Fruit fly (Drosophila melanogaster): Measurements from ENCODE around the gene CG10405.
A peak's percentile ranks its signal among the peaks of the same experiment; 100 is the strongest.

CG10405 gene

dm6 chr3R:16469501-16470263 is 15.4 kb downstream of the CG10405 start, which contains the start of the genes CG42232 and CSN5 (continued):
- TF ChIP-seq CG12155 (GFP tag; optimal IDR thresholded peaks at IDR 0.05) (peak; percentile 55), gcm (GFP tag; optimal IDR thresholded peaks at IDR 0.05) (no peak), cato (GFP tag; optimal IDR thresholded peaks at IDR 0.05; ENCODE audit: borderline replicate concordance) (peak; percentile 4), B-H1 (GFP tag; IDR thresholded peaks at IDR 0.05) (no peak), odd (GFP tag; optimal IDR thresholded peaks at IDR 0.05) (no peak), GATAe (GFP tag; conservative IDR thresholded peaks at IDR 0.05) (no peak), her (GFP tag; optimal IDR thresholded peaks at IDR 0.05) (no peak), CG1647 (GFP tag; optimal IDR thresholded peaks at IDR 0.05) (peak; percentile 46), Ets65A (GFP tag) (peak; percentile 91), dmrt11E (tag; optimal IDR thresholded peaks at IDR 0.05) (peak; percentile 68), D (optimal IDR thresholded peaks at IDR 0.05) (no peak), D (GFP tag; optimal IDR thresholded peaks at IDR 0.05) (no peak), crol (GFP tag; IDR thresholded peaks at IDR 0.05) (no peak), CG12659 (GFP tag; optimal IDR thresholded peaks at IDR 0.05) (peak; percentile 73), CG4707 (GFP tag; optimal IDR thresholded peaks at IDR 0.05) (no peak), Sry-δ (GFP tag; optimal IDR thresholded peaks at IDR 0.05) (peak; percentile 66), gsb-n (tag; optimal IDR thresholded peaks at IDR 0.05) (no peak), insv (GFP tag; optimal IDR thresholded peaks at IDR 0.05) (peak in 1 of 2 experiments; percentile 4), Bgb (GFP tag; IDR thresholded peaks at IDR 0.05; ENCODE audit: partially characterized antibody) (peak; percentile 25; the same call in 1 of the 2 replicates), CG12104 (GFP tag; optimal IDR thresholded peaks at IDR 0.05) (peak; percentile 63), CG12769 (tag; optimal IDR thresholded peaks at IDR 0.05) (no peak), bsh (GFP tag; optimal IDR thresholded peaks at IDR 0.05) (no peak), CG34422 (GFP tag; IDR thresholded peaks at IDR 0.05) (peak; percentile 21; the same call in 1 of the 3 replicates), CG2129 (GFP tag; IDR thresholded peaks at IDR 0.05; ENCODE audit: partially characterized antibody) (no peak; the same call in 1 of the 2 replicates), CG11398 (GFP tag; optimal IDR thresholded peaks at IDR 0.05) (no peak), tgo (GFP tag; IDR thresholded peaks at IDR 0.05) (peak; percentile 39; the same call in 1 of the 3 replicates), CG8290 (GFP tag; optimal IDR thresholded peaks at IDR 0.05) (no peak), CG8290 (tag; optimal IDR thresholded peaks at IDR 0.05) (no peak), Ssrp (tag; optimal IDR thresholded peaks at IDR 0.05) (peak; percentile 64), shn (GFP tag; optimal IDR thresholded peaks at IDR 0.05) (peak; percentile 12), H2.0 (GFP tag; IDR thresholded peaks at IDR 0.05) (peak; percentile 35; the same call in 1 of the 2 replicates), cas (GFP tag; IDR thresholded peaks at IDR 0.05) (peak; percentile 31; the same call in 1 of the 2 replicates), CG17612 (GFP tag; IDR thresholded peaks at IDR 0.05) (no peak), gsb (GFP tag; IDR thresholded peaks at IDR 0.05) (no peak), CG34376 (GFP tag; optimal IDR thresholded peaks at IDR 0.05) (no peak), CG12391 (tag; optimal IDR thresholded peaks at IDR 0.05) (peak; percentile 82), danr (GFP tag; IDR thresholded peaks at IDR 0.05) (no peak), tio (GFP tag; optimal IDR thresholded peaks at IDR 0.05) (peak; percentile 41), Hr51 (GFP tag; optimal IDR thresholded peaks at IDR 0.05) (peak in 1 of 2 experiments; percentile 36), CG9609 (GFP tag; optimal IDR thresholded peaks at IDR 0.05) (peak; percentile 0), CG33213 (GFP tag; optimal IDR thresholded peaks at IDR 0.05) (no peak), Dek (tag; optimal IDR thresholded peaks at IDR 0.05) (peak; percentile 28), CG3281 (GFP tag; optimal IDR thresholded peaks at IDR 0.05) (no peak), MTF-1 (GFP tag; optimal IDR thresholded peaks at IDR 0.05; ENCODE audit: borderline replicate concordance) (no peak), Side (GFP tag; optimal IDR thresholded peaks at IDR 0.05) (peak; percentile 42), CG7928 (GFP tag; optimal IDR thresholded peaks at IDR 0.05) (no peak), grn (GFP tag; optimal IDR thresholded peaks at IDR 0.05) (no peak), CG6791 (GFP tag; IDR thresholded peaks at IDR 0.05; ENCODE audit: partially characterized antibody) (peak; percentile 52; the same call in 1 of the 3 replicates), HLH54F (GFP tag; optimal IDR thresholded peaks at IDR 0.05) (peak; percentile 54)
